Worm (Caenorhabditis elegans): Measurements from ENCODE around the gene ZK742.3.

DNA sequence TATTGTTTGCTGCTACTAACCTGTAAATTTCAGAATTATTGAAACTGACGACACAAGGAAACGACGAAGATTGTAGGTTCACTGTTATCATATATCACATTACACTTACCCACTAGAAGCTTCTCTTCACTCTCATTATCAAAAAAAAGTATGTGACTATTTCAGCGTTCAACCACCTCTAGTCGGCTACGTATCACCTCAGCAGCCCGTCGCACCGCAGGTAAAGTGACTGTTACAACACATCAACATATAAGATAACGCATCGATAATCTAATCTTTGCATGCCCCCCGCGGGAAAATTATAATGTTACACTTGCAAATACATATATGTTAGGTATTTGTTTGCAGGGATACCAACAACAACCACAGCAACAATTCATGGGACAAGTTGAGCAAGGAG lies 23.1 kb downstream of the ZK742.3 start:
- TF ChIP-seq unc-62 (GFP tag; optimal IDR thresholded peaks at IDR 0.05): no peak
- no peak for TF ChIP-seq nhr-12 (tag; optimal IDR thresholded peaks at IDR 0.05)

All from whole organism, L2 larva.